Fruit fly (Drosophila melanogaster) whole organism, embryonic: ENCODE measurements around the gene Mettl2.

Source experiments
- CG11093 ChIP-seq: fragments of 200-800 bp; sonication (Bioruptor generic); IDR thresholded peaks from 3 replicates; pipeline ENCODE4 v1.3.6; 2022; ENCODE audit warnings: missing biosample characterization, missing genetic modification characterization
- CG7786 ChIP-seq: fragments of 200-800 bp; sonication (Bioruptor generic); optimal IDR thresholded peaks from 2 replicates; lab custom pipeline; 2016; ENCODE audit warnings: missing biosample characterization, missing genetic modification characterization
- CG7963 ChIP-seq: fragments of 200-800 bp; sonication (Bioruptor generic); IDR thresholded peaks from 3 replicates; pipeline ENCODE4 v1.3.6; 2022; ENCODE audit warnings: missing biosample characterization, missing genetic modification characterization; ENCODE audit not compliant: partially characterized antibody
- Dip3 ChIP-seq: fragments of 200-800 bp; sonication (Bioruptor generic); optimal IDR thresholded peaks from 3 replicates; lab custom pipeline; 2016; ENCODE audit warnings: missing biosample characterization, missing genetic modification characterization
- HLH54F ChIP-seq: fragments of 200-800 bp; sonication (Bioruptor generic); optimal IDR thresholded peaks from 3 replicates; lab custom pipeline; 2016; ENCODE audit warnings: missing biosample characterization, missing genetic modification characterization
- gsb ChIP-seq: fragments of 200-800 bp; sonication (Bioruptor generic); IDR thresholded peaks from 2 replicates; pipeline ENCODE4 v1.3.6; 2022; ENCODE audit warnings: missing biosample characterization, missing genetic modification characterization
- mld ChIP-seq: fragments of 200-800 bp; sonication (Bioruptor generic); IDR thresholded peaks from 3 replicates; pipeline ENCODE4 v1.3.6; 2022; ENCODE audit warnings: missing biosample characterization, missing genetic modification characterization; ENCODE audit not compliant: partially characterized antibody

DNA sequence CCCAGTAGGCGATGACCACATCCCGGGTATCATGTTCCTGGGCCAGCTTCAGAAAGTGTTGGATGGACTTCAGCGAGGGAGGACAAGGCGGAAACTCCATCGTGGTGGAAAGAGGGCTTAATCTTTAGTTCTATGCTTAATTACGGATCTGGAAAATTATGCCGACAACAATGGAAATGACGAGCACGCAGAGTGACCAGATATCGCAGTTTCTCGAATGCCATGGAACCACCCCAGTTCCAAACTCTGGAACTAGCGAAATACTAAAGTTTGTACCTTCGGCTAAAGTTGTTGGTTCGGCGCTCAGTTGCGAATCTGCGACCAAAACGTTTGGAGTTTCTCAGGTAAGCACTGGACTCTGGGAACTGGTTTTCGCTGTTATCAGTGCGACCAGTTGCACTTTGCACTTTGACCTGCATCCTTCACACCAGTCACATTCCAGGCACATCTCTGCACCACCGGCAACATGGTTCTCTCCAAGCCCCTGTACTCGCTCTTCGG, 13.7 kb upstream of the Mettl2 start, which contains the start of the genes CG7970 and Vta1:
- no peak for TF ChIP-seq mld (GFP tag; lab: Robert Waterston, UW)
- no peak for TF ChIP-seq CG7786 (GFP tag; lab: Kevin White, UChicago)
- no peak for TF ChIP-seq Dip3
- TF ChIP-seq CG11093 (GFP tag; lab: Robert Waterston, UW), result no peak
- no peak for TF ChIP-seq HLH54F
- TF ChIP-seq gsb (GFP tag; lab: Robert Waterston, UW), result no peak
- TF ChIP-seq CG7963, result no peak
